Worm (Caenorhabditis elegans) whole organism, late embryonic: Measurements from ENCODE around the gene Y43F8B.3.

Experiments
- C08G9.2 ChIP-seq: sonication (generic microtip); optimal IDR thresholded peaks from 2 replicates; lab custom pipeline; 2016; ENCODE audit warnings: mild to moderate bottlenecking, missing genetic modification characterization, moderate library complexity, missing compliant biosample characterization
- F13H6.1 ChIP-seq: sonication (generic microtip); optimal IDR thresholded peaks from 2 replicates; lab custom pipeline; 2016; ENCODE audit warnings: missing genetic modification characterization, missing compliant biosample characterization
- K02D7.2 ChIP-seq: sonication (generic microtip); optimal IDR thresholded peaks from 2 replicates; lab custom pipeline; 2017; ENCODE audit warnings: mild to moderate bottlenecking, missing genetic modification characterization, missing compliant biosample characterization
- T23F11.4 ChIP-seq: fragments of 200-800 bp; sonication (Bioruptor generic); optimal IDR thresholded peaks from 2 replicates; lab custom pipeline; 2018; ENCODE audit warnings: mild to moderate bottlenecking, missing genetic modification characterization, missing compliant biosample characterization
- Y22D7AL.16 ChIP-seq: sonication (generic microtip); optimal IDR thresholded peaks from 2 replicates; lab custom pipeline; 2016; ENCODE audit warnings: missing genetic modification characterization, missing compliant biosample characterization
- ceh-14 ChIP-seq: sonication (generic microtip); optimal IDR thresholded peaks from 2 replicates; lab custom pipeline; 2016; ENCODE audit warnings: missing genotype, missing genetic modification characterization, missing compliant biosample characterization
- ceh-18 ChIP-seq: sonication (generic microtip); optimal IDR thresholded peaks from 2 replicates; lab custom pipeline; 2016; ENCODE audit warnings: missing genetic modification characterization, missing compliant biosample characterization
- ceh-22 ChIP-seq: sonication (generic microtip); optimal IDR thresholded peaks from 2 replicates; lab custom pipeline; 2017; ENCODE audit warnings: missing biosample characterization, missing genetic modification characterization
- ceh-24 ChIP-seq: sonication (generic microtip); optimal IDR thresholded peaks from 2 replicates; lab custom pipeline; 2016; ENCODE audit warnings: mild to moderate bottlenecking, missing genetic modification characterization, missing compliant biosample characterization
- ceh-30 ChIP-seq: fragments of 150-350 bp; optimal IDR thresholded peaks from 2 replicates; lab custom pipeline; 2014; ENCODE audit warnings: missing biosample characterization, missing genetic modification characterization
- ceh-31 ChIP-seq: sonication (generic microtip); optimal IDR thresholded peaks from 2 replicates; lab custom pipeline; 2016; ENCODE audit warnings: missing genetic modification characterization, missing compliant biosample characterization
- ceh-34 ChIP-seq: sonication (generic microtip); optimal IDR thresholded peaks from 2 replicates; lab custom pipeline; 2016; ENCODE audit warnings: mild to moderate bottlenecking, missing genetic modification characterization, missing compliant biosample characterization
- ceh-48 ChIP-seq: sonication (generic microtip); optimal IDR thresholded peaks from 2 replicates; lab custom pipeline; 2016; ENCODE audit warnings: missing genetic modification characterization, inconsistent platforms, missing compliant biosample characterization
- ceh-6 ChIP-seq: fragments of 200-800 bp; sonication (Bioruptor generic); optimal IDR thresholded peaks from 2 replicates; lab custom pipeline; 2018; ENCODE audit warnings: mild to moderate bottlenecking, missing genetic modification characterization, missing compliant biosample characterization
- che-1 ChIP-seq: sonication (generic microtip); optimal IDR thresholded peaks from 2 replicates; lab custom pipeline; 2016; ENCODE audit warnings: mild to moderate bottlenecking, missing genetic modification characterization, missing compliant biosample characterization
- dmd-4 ChIP-seq: sonication (generic microtip); optimal IDR thresholded peaks from 2 replicates; lab custom pipeline; 2016; ENCODE audit warnings: borderline replicate concordance, missing genetic modification characterization, missing compliant biosample characterization
- dve-1 ChIP-seq: sonication (generic microtip); optimal IDR thresholded peaks from 2 replicates; lab custom pipeline; 2017; ENCODE audit warnings: antibody characterized with exemption, mild to moderate bottlenecking, missing genetic modification characterization, missing compliant biosample characterization
- elt-2 ChIP-seq: sonication (generic microtip); optimal IDR thresholded peaks from 2 replicates; lab custom pipeline; 2016; ENCODE audit warnings: missing genetic modification reagents, missing genetic modification characterization, missing compliant biosample characterization
- ets-4 ChIP-seq: sonication (generic microtip); optimal IDR thresholded peaks from 2 replicates; lab custom pipeline; 2016; ENCODE audit warnings: missing genetic modification characterization, missing compliant biosample characterization
- fkh-10 ChIP-seq: fragments of 150-350 bp; optimal IDR thresholded peaks from 2 replicates; lab custom pipeline; 2014; ENCODE audit warnings: missing biosample characterization, missing genetic modification reagents, missing genetic modification characterization
- hlh-13 ChIP-seq: fragments of 200-800 bp; sonication (Bioruptor generic); optimal IDR thresholded peaks from 2 replicates; lab custom pipeline; 2018; ENCODE audit warnings: mild to moderate bottlenecking, missing genetic modification characterization, missing compliant biosample characterization
- hlh-15 ChIP-seq: sonication (generic microtip); optimal IDR thresholded peaks from 2 replicates; lab custom pipeline; 2016; ENCODE audit warnings: missing genetic modification characterization, missing compliant biosample characterization
- hlh-30 ChIP-seq: sonication (generic microtip); optimal IDR thresholded peaks from 2 replicates; lab custom pipeline; 2017; ENCODE audit warnings: antibody characterized with exemption, missing genetic modification characterization, missing compliant biosample characterization; ENCODE audit not compliant: insufficient read depth
- lim-6 ChIP-seq: sonication (generic microtip); optimal IDR thresholded peaks from 2 replicates; lab custom pipeline; 2016; ENCODE audit warnings: missing genetic modification characterization, missing compliant biosample characterization
- nfya-1 ChIP-seq: sonication (generic microtip); optimal IDR thresholded peaks from 2 replicates; lab custom pipeline; 2017; ENCODE audit warnings: missing genetic modification characterization, mild to moderate bottlenecking, missing compliant biosample characterization, antibody characterized with exemption, moderate library complexity
- nhr-232 ChIP-seq: sonication (generic microtip); optimal IDR thresholded peaks from 2 replicates; lab custom pipeline; 2016; ENCODE audit warnings: missing genetic modification characterization, missing compliant biosample characterization
- odd-2 ChIP-seq: sonication (generic microtip); optimal IDR thresholded peaks from 2 replicates; lab custom pipeline; 2017; ENCODE audit warnings: antibody characterized with exemption, mild to moderate bottlenecking, missing genetic modification characterization, missing compliant biosample characterization
- pat-9 ChIP-seq: fragments of 200-800 bp; sonication (Bioruptor generic); optimal IDR thresholded peaks from 2 replicates; lab custom pipeline; 2018; ENCODE audit warnings: mild to moderate bottlenecking, missing genetic modification characterization, moderate library complexity, missing compliant biosample characterization
- pha-4 ChIP-seq: fragments of 150-350 bp; optimal IDR thresholded peaks from 2 replicates; lab custom pipeline; 2018; ENCODE audit warnings: missing biosample characterization, missing genetic modification reagents, missing genetic modification characterization
- pqm-1 ChIP-seq: sonication (generic microtip); optimal IDR thresholded peaks from 2 replicates; lab custom pipeline; 2016; ENCODE audit warnings: missing genetic modification characterization, missing compliant biosample characterization
- rnt-1 ChIP-seq: sonication (generic microtip); optimal IDR thresholded peaks from 2 replicates; lab custom pipeline; 2016; ENCODE audit warnings: missing genetic modification characterization, missing compliant biosample characterization
- sox-4 ChIP-seq: sonication (generic microtip); optimal IDR thresholded peaks from 2 replicates; lab custom pipeline; 2017; ENCODE audit warnings: mild to moderate bottlenecking, missing genetic modification characterization, inconsistent platforms, missing compliant biosample characterization
- tbx-2 ChIP-seq: sonication (generic microtip); optimal IDR thresholded peaks from 2 replicates; lab custom pipeline; 2016; ENCODE audit warnings: missing genetic modification characterization, missing compliant biosample characterization
- tbx-7 ChIP-seq: sonication (generic microtip); optimal IDR thresholded peaks from 2 replicates; lab custom pipeline; 2016; ENCODE audit warnings: missing genotype, missing genetic modification characterization, missing compliant biosample characterization
- unc-42 ChIP-seq: sonication (generic microtip); optimal IDR thresholded peaks from 2 replicates; lab custom pipeline; 2016; ENCODE audit warnings: missing genotype, missing genetic modification characterization, missing compliant biosample characterization
- unc-55 ChIP-seq: sonication (generic microtip); optimal IDR thresholded peaks from 2 replicates; lab custom pipeline; 2017; ENCODE audit warnings: missing biosample characterization, missing genetic modification reagents, missing genetic modification characterization
- unc-86 ChIP-seq: sonication (generic microtip); optimal IDR thresholded peaks from 2 replicates; lab custom pipeline; 2016; ENCODE audit warnings: missing genetic modification characterization, missing compliant biosample characterization
- zip-5 ChIP-seq: sonication (generic microtip); optimal IDR thresholded peaks from 2 replicates; lab custom pipeline; 2016; ENCODE audit warnings: missing genetic modification characterization, missing compliant biosample characterization

Gene Y43F8B.3

DNA sequence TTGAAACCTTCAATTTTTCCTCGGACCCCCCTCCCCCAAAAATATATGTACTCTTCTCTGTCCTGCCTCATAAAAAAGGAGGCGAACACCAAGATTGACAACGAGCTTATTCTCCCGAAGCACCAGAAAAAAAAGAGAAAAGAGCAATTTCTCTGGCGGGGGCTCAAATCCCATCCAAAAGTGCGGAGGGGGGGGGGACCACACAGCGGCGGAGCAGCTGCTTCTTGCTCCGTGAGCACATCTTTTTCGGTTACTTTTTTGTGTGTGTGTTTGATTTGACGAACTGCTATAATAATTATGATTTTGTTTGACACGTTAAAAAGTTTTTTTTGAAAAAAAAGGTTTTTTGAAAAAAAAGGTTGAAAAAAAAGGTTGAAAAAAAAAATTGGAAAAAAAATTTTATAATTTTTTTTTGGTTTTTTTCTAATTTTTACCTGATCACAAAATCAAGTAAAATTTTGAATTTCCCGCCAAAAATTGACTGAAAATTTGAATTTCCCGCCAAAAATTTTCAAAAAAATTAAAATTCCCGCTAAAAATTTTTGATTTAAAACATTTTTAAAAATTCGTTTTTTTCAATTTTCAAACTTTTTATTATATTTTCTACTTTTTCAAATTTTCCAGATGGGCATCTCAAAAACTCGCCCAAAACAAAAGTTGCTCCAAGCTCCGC is 28.9 kb upstream of the Y43F8B.3 start, which contains the start of gene Y43F8B.10:
Gene Y43F8B.10 (plus strand): TSS at position 623 of the 673 bp plus-strand sequence.
- TF ChIP-seq ceh-34 (tag; lab: Kevin White, UChicago) (no peak), sox-4 (no peak), T23F11.4 (no peak), odd-2 (tag; lab: Kevin White, UChicago) (no peak), tbx-7 (no peak), Y22D7AL.16 (tag; lab: Kevin White, UChicago) (no peak), ceh-30 (no peak)
- TF ChIP-seq, all 69 proteins: peak for 0

DNA sequence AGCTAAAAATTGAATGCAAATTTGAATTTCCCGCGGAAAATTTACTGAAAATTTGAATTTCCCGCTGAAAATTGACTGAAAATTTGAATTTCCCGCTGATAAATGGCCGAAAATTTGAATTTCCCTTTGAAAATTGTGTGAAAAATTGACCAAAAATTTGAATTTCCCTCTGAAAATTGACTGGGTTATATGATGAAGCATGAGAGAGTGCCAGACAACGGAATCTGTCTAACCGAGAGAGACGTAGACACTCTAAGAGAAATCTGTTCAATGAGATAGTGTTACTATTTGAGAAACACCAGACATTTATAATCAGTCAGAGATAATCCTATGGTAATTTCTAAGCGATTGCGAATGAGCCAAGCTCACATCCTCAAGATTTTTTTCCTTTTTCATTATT is 25.6 kb upstream of the Y43F8B.3 start:
- TF ChIP-seq ceh-24 (tag; lab: Kevin White, UChicago) = no peak
- TF ChIP-seq dve-1 (tag; lab: Kevin White, UChicago) = no peak
- TF ChIP-seq che-1 (tag; lab: Kevin White, UChicago) = no peak
- no peak for TF ChIP-seq tbx-7
- TF ChIP-seq rnt-1 (tag; lab: Kevin White, UChicago) = no peak
- TF ChIP-seq Y22D7AL.16 (tag; lab: Kevin White, UChicago) = no peak
- TF ChIP-seq ceh-30 = no peak
- TF ChIP-seq dmd-4 (tag; lab: Kevin White, UChicago) = no peak
- no peak for TF ChIP-seq zip-5 (tag; lab: Kevin White, UChicago)
- TF ChIP-seq ceh-22 (tag; lab: Kevin White, UChicago) = no peak
- no peak for TF ChIP-seq nfya-1 (tag; lab: Kevin White, UChicago)
- no peak for TF ChIP-seq pat-9 (tag; lab: Kevin White, UChicago)
- TF ChIP-seq unc-42 = no peak
- TF ChIP-seq ceh-14 = no peak
- TF ChIP-seq F13H6.1 = no peak
- TF ChIP-seq odd-2 (tag; lab: Kevin White, UChicago) = no peak
- TF ChIP-seq, all 69 proteins: peak for 0

DNA sequence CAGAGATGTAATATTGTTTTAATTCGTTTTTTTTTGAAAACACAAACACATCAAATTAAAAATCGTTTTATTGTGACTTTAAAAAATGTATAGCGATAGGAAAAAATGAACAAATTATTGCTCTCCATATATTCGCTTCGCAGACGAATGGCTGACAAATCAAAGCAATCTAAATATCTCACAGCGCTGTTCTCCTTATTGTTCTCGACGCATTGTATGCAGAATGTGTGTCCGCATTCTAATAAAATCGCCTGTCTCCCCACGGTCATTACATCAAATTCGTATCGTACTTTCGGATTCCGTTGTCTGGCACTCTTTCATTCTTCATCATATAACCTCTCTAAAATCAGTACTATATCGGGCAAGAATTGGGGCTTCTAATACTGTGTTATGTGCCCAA is 25.0 kb upstream of the Y43F8B.3 start, which contains the start of gene Y43F8B.9:
Gene Y43F8B.9 (plus strand): TSS at position 301 of the 400 bp plus-strand sequence.
- TF ChIP-seq elt-2 (tag; lab: Kevin White, UChicago) (no peak), ceh-48 (tag; lab: Kevin White, UChicago) (no peak), ceh-6 (GFP tag; lab: Kevin White, UChicago) (no peak)
- TF ChIP-seq, all 69 proteins: peak for 0

DNA sequence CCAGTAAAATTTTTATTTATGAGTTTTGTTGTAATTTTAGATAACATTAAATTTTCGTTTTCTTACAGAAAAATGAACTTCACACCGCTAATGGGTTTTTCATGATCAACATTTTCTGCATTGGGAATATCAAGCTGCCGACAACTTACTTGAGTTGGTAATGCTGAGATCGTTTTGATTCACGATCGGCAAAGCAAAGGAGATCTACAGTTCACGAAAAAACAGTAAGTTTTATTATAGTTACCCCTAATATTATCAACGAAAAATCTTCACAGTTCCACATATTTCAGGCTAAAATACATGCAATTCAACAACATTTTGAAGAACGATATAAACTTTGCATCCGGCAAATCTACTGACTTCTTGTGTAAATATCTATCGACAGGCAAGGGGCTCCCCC is 20.4 kb upstream of the Y43F8B.3 start, which contains the start of gene Y43F8B.22:
Gene Y43F8B.22 (plus strand): TSS at position 301 of the 400 bp plus-strand sequence.
- no peak for TF ChIP-seq pqm-1 (tag; lab: Kevin White, UChicago)
- no peak for TF ChIP-seq pha-4 (tag; lab: Kevin White, UChicago)
- no peak for TF ChIP-seq nhr-232
- no peak for TF ChIP-seq hlh-30
- TF ChIP-seq F13H6.1 = no peak
- TF ChIP-seq ets-4 (tag; lab: Kevin White, UChicago) = no peak
- TF ChIP-seq C08G9.2 = no peak
- TF ChIP-seq, all 69 proteins: peak for 0

DNA sequence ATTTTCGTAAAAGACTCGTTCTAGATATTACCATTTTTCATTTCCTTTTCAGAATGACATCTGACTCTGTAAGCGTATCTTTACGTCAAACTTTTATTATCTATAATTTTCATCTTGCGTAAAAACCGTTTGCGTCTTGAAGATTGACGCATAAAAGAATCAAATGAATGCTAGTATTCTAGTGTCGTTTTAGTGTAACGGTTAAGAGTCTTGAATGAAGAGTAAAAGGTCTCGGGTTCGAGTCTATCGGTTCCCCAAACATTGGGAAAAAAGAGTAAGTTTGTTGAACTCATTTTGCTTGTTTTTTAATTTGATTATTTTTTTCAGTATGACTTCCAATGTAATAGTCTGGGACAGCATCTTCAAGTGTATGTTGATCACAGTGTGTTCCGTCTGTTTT is 18.4 kb upstream of the Y43F8B.3 start, which contains the start of gene Y43F8B.17:
Gene Y43F8B.17 (plus strand): TSS at position 215 of the 400 bp plus-strand sequence.
- no peak for TF ChIP-seq ceh-30
- TF ChIP-seq fkh-10 (GFP tag; lab: Kevin White, UChicago) = no peak
- TF ChIP-seq ceh-31 = no peak
- no peak for TF ChIP-seq lim-6 (tag; lab: Kevin White, UChicago)
- TF ChIP-seq hlh-13 = no peak
- TF ChIP-seq ceh-18 (tag; lab: Kevin White, UChicago) = no peak
- no peak for TF ChIP-seq hlh-15 (tag; lab: Kevin White, UChicago)
- no peak for TF ChIP-seq tbx-2
- TF ChIP-seq pqm-1 (tag; lab: Kevin White, UChicago) = no peak
- no peak for TF ChIP-seq K02D7.2
- no peak for TF ChIP-seq unc-86 (tag; lab: Kevin White, UChicago)
- no peak for TF ChIP-seq unc-55 (GFP tag; lab: Kevin White, UChicago)
